Fruit fly (Drosophila melanogaster): ENCODE measurements around the gene Nnf1b.
A peak's percentile ranks its signal among the peaks of the same experiment; 100 is the strongest.

Gene Nnf1b

DNA sequence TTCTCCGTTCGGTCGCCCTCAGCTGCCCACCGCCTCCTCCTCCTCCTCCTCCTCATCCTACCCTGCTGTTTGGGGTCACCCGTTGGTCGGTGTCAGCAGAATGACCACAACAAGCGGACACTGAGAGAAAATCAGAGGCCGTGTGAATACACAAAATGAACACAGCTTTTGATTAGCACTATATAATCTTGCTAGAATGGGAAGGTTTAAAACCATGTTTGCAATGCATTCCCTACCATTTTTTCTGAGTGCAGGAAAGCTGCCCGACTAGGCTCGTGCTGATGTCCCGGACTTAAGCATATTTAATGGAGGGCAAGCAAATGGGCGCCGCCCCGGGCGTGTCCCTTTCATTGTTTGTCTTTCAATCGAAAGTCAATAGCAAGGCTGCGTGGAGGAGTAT is 29.5 kb upstream of the Nnf1b start:
- TF ChIP-seq B-H1 (GFP tag; IDR thresholded peaks at IDR 0.05) (no peak), GATAe (GFP tag; conservative IDR thresholded peaks at IDR 0.05) (no peak), Xbp1 (GFP tag; optimal IDR thresholded peaks at IDR 0.05) (no peak), CG11085 (GFP tag; IDR thresholded peaks at IDR 0.05) (no peak), CrebB (tag; optimal IDR thresholded peaks at IDR 0.05) (no peak), CG9932 (GFP tag; IDR thresholded peaks at IDR 0.05) (0 out of 2 replicates have a peak, but pooled peaks have one; percentile 9), odd (GFP tag; optimal IDR thresholded peaks at IDR 0.05) (no peak), Rfx (GFP tag; IDR thresholded peaks at IDR 0.05) (0 out of 2 replicates have a peak, but pooled peaks have one; percentile 22), Poxn (GFP tag; IDR thresholded peaks at IDR 0.05) (no peak), CG4282 (GFP tag; optimal IDR thresholded peaks at IDR 0.05) (no peak), en (GFP tag; optimal IDR thresholded peaks at IDR 0.05) (no peak), CG3838 (GFP tag; optimal IDR thresholded peaks at IDR 0.05) (no peak), CG4404 (GFP tag; IDR thresholded peaks at IDR 0.05) (no peak), Ptx1 (GFP tag; IDR thresholded peaks at IDR 0.05) (no peak), ken (GFP tag; IDR thresholded peaks at IDR 0.05) (no peak), CG2120 (GFP tag; optimal IDR thresholded peaks at IDR 0.05) (peak; percentile 28), slbo (GFP tag; IDR thresholded peaks at IDR 0.05) (peak; percentile 61), lab (GFP tag; optimal IDR thresholded peaks at IDR 0.05) (peak; percentile 34), Dfd (GFP tag; optimal IDR thresholded peaks at IDR 0.05) (no peak), CG2889 (GFP tag; IDR thresholded peaks at IDR 0.05) (no peak), CG6765 (GFP tag; optimal IDR thresholded peaks at IDR 0.05) (no peak), CG14441 (GFP tag; IDR thresholded peaks at IDR 0.05) (0 out of 2 replicates have a peak, but pooled peaks have one; percentile 27), pb (GFP tag; optimal IDR thresholded peaks at IDR 0.05) (no peak), CG15514 (GFP tag; optimal IDR thresholded peaks at IDR 0.05) (peak; percentile 12), hbn (GFP tag; IDR thresholded peaks at IDR 0.05; ENCODE audit: partially characterized antibody) (no peak), CG31441 (GFP tag; IDR thresholded peaks at IDR 0.05) (no peak), Hmr (GFP tag; optimal IDR thresholded peaks at IDR 0.05) (peak; percentile 33), dm (GFP tag; optimal IDR thresholded peaks at IDR 0.05) (no peak), chm (GFP tag; IDR thresholded peaks at IDR 0.05) (no peak), Sry-β (GFP tag; optimal IDR thresholded peaks at IDR 0.05) (no peak), CG1832 (GFP tag; optimal IDR thresholded peaks at IDR 0.05) (no peak), CG12391 (tag; optimal IDR thresholded peaks at IDR 0.05) (no peak), mld (GFP tag; IDR thresholded peaks at IDR 0.05; ENCODE audit: partially characterized antibody) (no peak), CG13123 (GFP tag; optimal IDR thresholded peaks at IDR 0.05) (no peak), CG17359 (tag; optimal IDR thresholded peaks at IDR 0.05) (no peak), CG15696 (tag; optimal IDR thresholded peaks at IDR 0.05) (no peak), Gsc (GFP tag; IDR thresholded peaks at IDR 0.05) (no peak), nau (GFP tag; optimal IDR thresholded peaks at IDR 0.05) (no peak), NFAT (GFP tag; IDR thresholded peaks at IDR 0.05) (no peak), tio (GFP tag; optimal IDR thresholded peaks at IDR 0.05) (no peak), CHES-1-like (GFP tag; optimal IDR thresholded peaks at IDR 0.05) (no peak), Dbx (GFP tag; IDR thresholded peaks at IDR 0.05) (0 out of 3 replicates have a peak, but pooled peaks have one; percentile 21), sens (GFP tag) (no peak), row (GFP tag; IDR thresholded peaks at IDR 0.05) (0 out of 3 replicates have a peak, but pooled peaks have one; percentile 29), CG18599 (GFP tag; optimal IDR thresholded peaks at IDR 0.05) (peak; percentile 60), seq (GFP tag; IDR thresholded peaks at IDR 0.05) (no peak), CG7928 (GFP tag; optimal IDR thresholded peaks at IDR 0.05) (no peak), CG2678 (tag; optimal IDR thresholded peaks at IDR 0.05) (peak; percentile 24), NC2β (GFP tag; optimal IDR thresholded peaks at IDR 0.05) (no peak), amos (GFP tag; IDR thresholded peaks at IDR 0.05; ENCODE audit: partially characterized antibody) (no peak)

Measured in whole organism, embryonic.